Fruit fly (Drosophila melanogaster): ENCODE data around the gene CG3655.

dm6 chrX:1033066-1033465, 101.6 kb downstream of the CG3655 start:
- TF ChIP-seq CG14655 (GFP tag; optimal IDR thresholded peaks at IDR 0.05) (no peak), CG8159 (tag; optimal IDR thresholded peaks at IDR 0.05) (no peak)
